Worm (Caenorhabditis elegans) whole organism, early embryonic: ENCODE results near the gene odr-8.

Experiments
- B0310.2 ChIP-seq: sonication (generic microtip); optimal IDR thresholded peaks from 2 replicates; lab custom pipeline; 2016; ENCODE audit warnings: mild to moderate bottlenecking, missing genetic modification characterization, missing compliant biosample characterization
- F13C5.2 ChIP-seq: sonication (generic microtip); optimal IDR thresholded peaks from 2 replicates; lab custom pipeline; 2017; ENCODE audit warnings: mild to moderate bottlenecking, missing genetic modification characterization, inconsistent platforms, missing compliant biosample characterization
- aly-1 ChIP-seq: sonication (generic microtip); optimal IDR thresholded peaks from 2 replicates; lab custom pipeline; 2016; ENCODE audit warnings: missing genetic modification characterization, missing compliant biosample characterization
- ama-1 ChIP-seq: fragments of 150-350 bp; optimal IDR thresholded peaks from 2 replicates; lab custom pipeline; 2014
- ceh-13 ChIP-seq: fragments of 200-800 bp; sonication (Bioruptor generic); optimal IDR thresholded peaks from 2 replicates; lab custom pipeline; 2018; ENCODE audit warnings: mild to moderate bottlenecking, missing genetic modification characterization, missing compliant biosample characterization
- ceh-36 ChIP-seq: sonication (generic microtip); optimal IDR thresholded peaks from 2 replicates; lab custom pipeline; 2016; ENCODE audit warnings: missing genetic modification characterization, inconsistent platforms, missing compliant biosample characterization
- ets-7 ChIP-seq: sonication (generic microtip); optimal IDR thresholded peaks from 2 replicates; lab custom pipeline; 2016; ENCODE audit warnings: missing genotype, missing genetic modification characterization, missing compliant biosample characterization
- flt-1 ChIP-seq: fragments of 200-800 bp; sonication (Bioruptor generic); IDR thresholded peaks from 2 replicates; pipeline ENCODE4 v1.3.6; 2022; ENCODE audit warnings: missing genetic modification characterization, missing compliant biosample characterization
- hmbx-1 ChIP-seq: sonication (generic microtip); optimal IDR thresholded peaks from 2 replicates; lab custom pipeline; 2016; ENCODE audit warnings: mild to moderate bottlenecking, missing genetic modification characterization, missing compliant biosample characterization
- hmg-4 ChIP-seq: fragments of 200-800 bp; sonication (Bioruptor generic); optimal IDR thresholded peaks from 2 replicates; lab custom pipeline; 2018; ENCODE audit warnings: mild to moderate bottlenecking, missing genetic modification characterization, missing compliant biosample characterization
- hnd-1 ChIP-seq: sonication (generic microtip); optimal IDR thresholded peaks from 2 replicates; lab custom pipeline; 2016; ENCODE audit warnings: missing genetic modification characterization, missing compliant biosample characterization
- pes-1 ChIP-seq: fragments of 200-800 bp; sonication (Bioruptor generic); IDR thresholded peaks from 2 replicates; pipeline ENCODE4 v1.3.6; 2022; ENCODE audit warnings: missing genetic modification reagents, missing genetic modification characterization, missing compliant biosample characterization
- scrt-1 ChIP-seq: fragments of 200-800 bp; sonication (Bioruptor generic); IDR thresholded peaks from 2 replicates; pipeline ENCODE4 v1.3.6; 2022; ENCODE audit warnings: missing genetic modification characterization, missing compliant biosample characterization
- sea-1 ChIP-seq: fragments of 200-800 bp; sonication (Bioruptor generic); conservative IDR thresholded peaks from 2 replicates; pipeline ENCODE4 v1.3.6; 2022; ENCODE audit warnings: missing genetic modification characterization, missing compliant biosample characterization
- tbx-11 ChIP-seq: fragments of 200-800 bp; sonication (Bioruptor generic); IDR thresholded peaks from 2 replicates; pipeline ENCODE4 v1.3.6; 2022; ENCODE audit warnings: missing genetic modification characterization, missing compliant biosample characterization
- tbx-37 ChIP-seq: fragments of 200-800 bp; sonication (Bioruptor generic); conservative IDR thresholded peaks from 2 replicates; pipeline ENCODE4 v1.3.6; 2022; ENCODE audit warnings: missing genetic modification reagents, missing genetic modification characterization, missing compliant biosample characterization
- tra-4 ChIP-seq: sonication (generic microtip); optimal IDR thresholded peaks from 2 replicates; lab custom pipeline; 2017; ENCODE audit warnings: missing genetic modification characterization, missing compliant biosample characterization

odr-8 gene

DNA sequence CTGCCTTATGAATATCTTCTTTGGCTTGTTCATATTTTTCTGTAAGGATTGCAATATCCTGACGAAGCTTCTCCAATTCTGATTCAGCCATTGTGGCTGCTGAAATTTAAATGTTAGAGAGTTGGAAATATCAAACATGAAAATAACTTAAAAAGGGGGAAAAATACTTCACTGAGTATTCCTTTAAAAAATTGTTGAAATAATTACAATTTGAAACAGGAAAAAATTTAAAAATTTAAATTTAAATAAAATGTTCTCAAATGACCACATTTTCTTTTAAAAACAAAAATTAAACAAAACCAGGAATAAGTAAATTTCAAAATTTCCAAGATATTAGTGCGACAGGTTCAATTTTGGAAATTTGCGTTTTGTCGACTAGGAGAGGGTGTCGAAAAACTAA is 10.3 kb downstream of the odr-8 start, which contains the start of gene bicd-1:
bicd-1 (minus strand) TSS at position 101 of the 400 bp plus-strand sequence.
- TF ChIP-seq ama-1 (lab: Kevin White, UChicago) (no peak), scrt-1 (GFP tag; lab: Robert Waterston, UW) (no peak), pes-1 (GFP tag; lab: Robert Waterston, UW) (no peak), F13C5.2 (tag; lab: Kevin White, UChicago) (no peak), hmbx-1 (tag; lab: Kevin White, UChicago) (no peak), B0310.2 (tag; lab: Kevin White, UChicago) (no peak), ceh-36 (no peak), tbx-11 (GFP tag; lab: Robert Waterston, UW) (no peak), tbx-37 (GFP tag; lab: Robert Waterston, UW) (no peak), ets-7 (tag; lab: Kevin White, UChicago) (no peak), ceh-13 (GFP tag; lab: Kevin White, UChicago) (no peak), hmg-4 (GFP tag; lab: Kevin White, UChicago) (no peak), sea-1 (GFP tag; lab: Robert Waterston, UW) (no peak), hnd-1 (tag; lab: Kevin White, UChicago) (no peak), flt-1 (no peak), aly-1 (tag; lab: Kevin White, UChicago) (no peak)

DNA sequence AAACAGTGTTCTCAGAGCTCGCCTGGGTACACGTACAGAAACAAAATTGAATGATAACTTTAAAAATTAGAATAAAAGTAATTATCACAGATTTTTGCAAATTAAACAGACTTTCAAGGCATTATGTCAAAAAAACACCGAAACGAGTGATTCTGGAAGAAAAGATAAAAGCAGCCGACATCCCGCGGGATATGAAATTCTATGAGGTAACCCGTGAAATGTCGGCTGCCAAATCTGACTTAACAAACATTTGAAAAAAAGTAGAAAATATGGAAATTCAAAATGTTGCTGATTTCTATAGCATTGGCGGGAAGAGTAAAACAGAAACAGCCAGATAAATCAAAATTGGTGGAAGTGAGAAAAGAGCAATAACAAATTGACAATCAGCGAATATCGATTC is 16.9 kb downstream of the odr-8 start:
- TF ChIP-seq hmg-4 (GFP tag; lab: Kevin White, UChicago): no peak
- TF ChIP-seq B0310.2 (tag; lab: Kevin White, UChicago): no peak
- no peak for TF ChIP-seq pes-1 (GFP tag; lab: Robert Waterston, UW)
- no peak for TF ChIP-seq tbx-37 (GFP tag; lab: Robert Waterston, UW)
- no peak for TF ChIP-seq scrt-1 (GFP tag; lab: Robert Waterston, UW)
- TF ChIP-seq F13C5.2 (tag; lab: Kevin White, UChicago): no peak
- TF ChIP-seq ceh-13 (GFP tag; lab: Kevin White, UChicago): no peak
- no peak for TF ChIP-seq tra-4 (tag; lab: Kevin White, UChicago)
- TF ChIP-seq ama-1 (lab: Kevin White, UChicago): no peak
- no peak for TF ChIP-seq ets-7 (tag; lab: Kevin White, UChicago)
- TF ChIP-seq hmbx-1 (tag; lab: Kevin White, UChicago): no peak
- no peak for TF ChIP-seq aly-1 (tag; lab: Kevin White, UChicago)

DNA sequence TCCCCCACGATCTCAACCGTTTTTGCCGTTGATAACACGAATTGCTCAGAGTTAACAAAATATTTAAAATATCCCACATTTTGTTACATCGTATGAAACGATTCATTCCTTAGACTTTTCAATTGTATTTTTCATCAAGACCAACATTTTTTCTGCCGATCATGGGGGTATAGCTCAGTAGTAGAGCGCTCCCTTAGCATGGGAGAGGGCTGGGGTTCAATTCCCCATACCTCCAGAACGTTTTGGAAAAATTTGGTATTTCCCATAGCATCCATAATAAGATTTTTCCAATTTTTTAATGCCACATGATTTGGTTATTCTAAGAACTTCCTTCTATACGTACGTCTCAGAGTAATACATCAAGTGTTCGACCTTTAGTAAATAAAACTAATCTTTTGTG is 20.5 kb downstream of the odr-8 start:
- TF ChIP-seq flt-1: no peak
- TF ChIP-seq ceh-13 (GFP tag; lab: Kevin White, UChicago): no peak
- TF ChIP-seq pes-1 (GFP tag; lab: Robert Waterston, UW): no peak
- no peak for TF ChIP-seq hnd-1 (tag; lab: Kevin White, UChicago)

DNA sequence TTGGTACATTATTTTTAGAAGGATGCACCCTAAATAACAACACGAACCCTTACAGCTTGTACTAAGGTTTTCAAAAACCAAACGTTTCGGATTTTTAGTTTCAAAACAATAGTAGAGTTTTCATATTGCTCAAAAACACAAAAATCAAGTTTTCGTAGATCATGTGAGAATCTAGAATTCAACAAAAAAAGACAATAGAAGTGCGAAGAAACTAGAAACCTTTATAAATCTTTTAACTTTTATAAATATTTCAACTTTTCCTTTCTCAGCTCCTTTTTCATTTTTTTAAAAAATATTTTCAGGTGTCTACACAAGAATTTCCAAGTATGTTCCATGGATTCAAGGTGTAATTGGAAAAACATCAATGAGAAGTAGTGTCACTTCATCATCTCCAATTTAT is 22.1 kb downstream of the odr-8 start, which contains the start of gene best-9:
best-9 (plus strand) TSS at position 301 of the 400 bp plus-strand sequence.
- TF ChIP-seq ceh-13 (GFP tag; lab: Kevin White, UChicago): no peak
- no peak for TF ChIP-seq ama-1 (lab: Kevin White, UChicago)
- no peak for TF ChIP-seq tbx-11 (GFP tag; lab: Robert Waterston, UW)
- TF ChIP-seq hnd-1 (tag; lab: Kevin White, UChicago): no peak
- no peak for TF ChIP-seq scrt-1 (GFP tag; lab: Robert Waterston, UW)
- TF ChIP-seq B0310.2 (tag; lab: Kevin White, UChicago): no peak
- no peak for TF ChIP-seq sea-1 (GFP tag; lab: Robert Waterston, UW)
- TF ChIP-seq ets-7 (tag; lab: Kevin White, UChicago): no peak

DNA sequence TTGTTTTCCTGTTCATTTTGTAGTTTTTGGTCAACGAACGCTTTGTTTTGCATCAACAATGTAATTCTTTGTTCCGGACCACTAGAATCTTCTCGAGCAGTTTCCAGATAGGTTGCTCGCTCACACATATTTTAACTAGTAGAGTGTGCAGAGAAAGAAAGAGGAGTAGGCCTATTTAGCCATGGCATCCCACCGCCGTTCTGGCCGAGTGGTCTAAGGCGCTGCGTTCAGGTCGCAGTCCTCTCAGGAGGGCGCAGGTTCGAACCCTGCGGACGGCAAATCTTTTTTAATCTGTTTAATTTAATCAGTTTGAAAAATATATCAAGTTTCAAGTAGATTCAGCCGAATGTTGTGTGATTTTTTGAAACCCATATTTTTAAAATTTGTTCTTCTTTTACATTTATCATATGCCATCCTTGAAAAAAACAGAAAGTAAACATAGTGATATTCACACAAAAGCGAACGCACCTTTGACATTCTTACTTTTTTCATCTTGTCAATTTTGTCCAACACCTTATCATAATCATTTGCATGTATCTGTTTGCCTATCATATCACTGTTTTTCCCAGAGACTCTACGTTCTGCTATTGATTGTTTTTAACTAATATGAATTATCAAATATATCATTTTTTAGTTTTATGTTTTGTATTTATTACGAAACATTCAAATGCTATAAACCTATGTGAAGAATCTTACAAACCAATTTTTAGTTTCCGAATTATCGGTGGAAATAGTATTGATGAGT is 25.7 kb downstream of the odr-8 start, which contains the start of gene try-3:
try-3 (plus strand) TSS at position 532 of the 745 bp plus-strand sequence.
- TF ChIP-seq pes-1 (GFP tag; lab: Robert Waterston, UW): peak; percentile 88
- TF ChIP-seq hmbx-1 (tag; lab: Kevin White, UChicago): no peak
- TF ChIP-seq sea-1 (GFP tag; lab: Robert Waterston, UW): peak; percentile 87
- peak; percentile 46 for TF ChIP-seq hnd-1 (tag; lab: Kevin White, UChicago)
- peak; percentile 81 for TF ChIP-seq tbx-11 (GFP tag; lab: Robert Waterston, UW)
- TF ChIP-seq aly-1 (tag; lab: Kevin White, UChicago): peak; percentile 71
- TF ChIP-seq ceh-36: peak; percentile 83
- peak; percentile 80 for TF ChIP-seq scrt-1 (GFP tag; lab: Robert Waterston, UW)
- no peak for TF ChIP-seq ama-1 (lab: Kevin White, UChicago)
- TF ChIP-seq F13C5.2 (tag; lab: Kevin White, UChicago): peak; percentile 57
- no peak for TF ChIP-seq hmg-4 (GFP tag; lab: Kevin White, UChicago)
- TF ChIP-seq ets-7 (tag; lab: Kevin White, UChicago): peak; percentile 66
- peak; percentile 75 for TF ChIP-seq tbx-37 (GFP tag; lab: Robert Waterston, UW)
- peak; percentile 34 for TF ChIP-seq B0310.2 (tag; lab: Kevin White, UChicago)
- peak; percentile 49 for TF ChIP-seq tra-4 (tag; lab: Kevin White, UChicago)
- TF ChIP-seq flt-1: peak; percentile 86
- TF ChIP-seq ceh-13 (GFP tag; lab: Kevin White, UChicago): peak; percentile 67

DNA sequence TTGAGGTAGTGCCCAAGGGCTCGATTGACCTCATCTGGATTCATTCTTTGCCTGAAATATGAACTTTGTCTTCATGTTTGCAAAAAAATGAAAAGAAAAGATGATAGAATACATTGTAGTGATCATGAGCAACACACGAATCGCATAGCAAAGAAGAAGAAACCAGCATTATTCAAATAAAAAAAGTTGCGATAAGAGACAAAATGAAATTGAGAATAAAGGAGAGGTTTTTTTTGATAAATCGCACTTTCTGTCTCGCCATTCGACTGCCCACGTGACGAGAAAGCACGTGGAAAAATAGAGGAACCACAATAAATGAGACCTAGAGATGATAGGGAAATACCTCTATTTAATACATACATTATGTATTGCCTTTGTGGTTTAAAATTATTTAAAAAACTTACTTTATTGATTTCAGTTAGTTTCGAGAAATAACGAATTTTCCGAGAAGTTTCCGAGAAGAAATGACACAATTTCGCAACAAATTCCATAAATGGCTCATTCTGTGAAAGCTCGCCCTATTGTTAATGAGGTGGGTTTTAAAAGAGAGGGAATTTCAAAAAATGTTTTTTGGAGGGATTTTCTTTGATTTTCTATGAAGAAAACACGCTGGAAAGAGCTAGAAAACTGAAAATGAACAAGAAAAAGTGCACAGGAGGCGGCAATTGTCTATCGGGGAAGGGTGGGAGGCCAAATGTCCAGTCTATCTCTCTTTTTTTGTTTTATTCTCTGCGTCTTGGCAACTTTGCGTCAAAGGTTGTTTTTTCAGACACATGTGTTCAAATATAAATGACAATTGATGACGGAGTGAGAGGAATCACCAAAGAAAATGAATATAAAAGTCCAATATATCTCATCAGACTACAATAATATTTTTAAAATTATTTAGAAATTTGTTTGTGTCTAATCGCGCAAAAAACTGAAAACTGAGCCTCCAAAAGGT is 26.8 kb downstream of the odr-8 start, which contains the start of gene paqr-1:
paqr-1 (minus strand) TSS at position 51 of the 943 bp plus-strand sequence.
- TF ChIP-seq ceh-13 (GFP tag; lab: Kevin White, UChicago) (no peak), F13C5.2 (tag; lab: Kevin White, UChicago) (no peak), flt-1 (no peak), ceh-36 (no peak), hmg-4 (GFP tag; lab: Kevin White, UChicago) (no peak), tra-4 (tag; lab: Kevin White, UChicago) (no peak), hnd-1 (tag; lab: Kevin White, UChicago) (no peak), hmbx-1 (tag; lab: Kevin White, UChicago) (no peak), sea-1 (GFP tag; lab: Robert Waterston, UW) (no peak), tbx-11 (GFP tag; lab: Robert Waterston, UW) (no peak), ets-7 (tag; lab: Kevin White, UChicago) (no peak), scrt-1 (GFP tag; lab: Robert Waterston, UW) (no peak), B0310.2 (tag; lab: Kevin White, UChicago) (no peak), aly-1 (tag; lab: Kevin White, UChicago) (no peak)
